1 fruit fly cellular context compared by ENCODE assay signal in the genomic region with DNA sequence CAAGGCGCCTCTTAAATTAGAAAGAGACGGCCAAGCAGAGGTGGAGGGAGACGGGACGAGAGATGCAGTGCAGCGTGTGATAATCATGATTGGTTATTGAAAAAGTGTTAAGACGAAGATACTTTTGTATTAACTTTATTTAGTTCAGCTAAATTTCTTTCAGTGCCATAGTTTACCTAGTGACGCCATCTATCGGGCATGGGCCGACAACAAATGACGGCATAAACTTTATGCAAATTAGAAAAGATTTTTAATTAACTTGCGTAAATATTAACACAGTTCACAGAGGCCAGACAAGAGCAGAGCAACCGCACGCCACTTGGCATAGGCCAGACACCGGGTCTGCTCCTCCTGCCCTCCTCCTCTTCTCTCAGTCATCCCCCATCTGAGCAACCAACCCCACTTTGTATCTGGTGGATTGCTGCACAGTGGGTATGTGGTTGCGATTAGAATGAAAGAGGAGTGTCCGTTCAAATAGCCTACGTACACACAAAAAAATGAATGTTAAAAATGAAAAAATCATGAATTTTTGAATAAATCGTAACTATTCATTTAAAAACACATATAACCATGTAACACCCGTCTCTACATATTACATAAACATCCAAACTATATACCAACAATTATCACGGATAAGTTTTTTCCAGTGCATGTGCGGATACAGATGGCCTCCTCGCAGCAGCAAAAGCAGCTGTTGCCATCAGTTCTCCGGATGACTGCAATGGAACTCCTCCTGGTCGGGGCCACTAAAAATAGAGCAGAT.
TF ChIP-seq lines count a peak whose summit lies in the region.

No protein-coding gene starts in this region.

TF ChIP-seq in whole organism, embryonic, 481 proteins besides CTCF, POLR2A, EP300 and RAD21 (continued from another document):
- TF ChIP-seq ro (GFP tag; IDR thresholded peaks at IDR 0.05; lab: Robert Waterston, UW) (peak; percentile 46; the same call in 1 of the 2 replicates), exex (tag; optimal IDR thresholded peaks at IDR 0.05; lab: Kevin White, UChicago) (peak; percentile 20), Hr51 (GFP tag; optimal IDR thresholded peaks at IDR 0.05; lab: Kevin White, UChicago) (peak; percentile 64 to 87), jumu (GFP tag; optimal IDR thresholded peaks at IDR 0.05; lab: Kevin White, UChicago) (peak; percentile 73), Med (GFP tag; lab: Kevin White, UChicago) (peak; percentile 93), Rfx (GFP tag; IDR thresholded peaks at IDR 0.05; lab: Robert Waterston, UW) (peak; percentile 74), eve (GFP tag; optimal IDR thresholded peaks at IDR 0.05; lab: Kevin White, UChicago) (peak in 1 of 2 experiments; percentile 93), CG8765 (GFP tag; IDR thresholded peaks at IDR 0.05; lab: Robert Waterston, UW) (peak; percentile 36; the same call in 1 of the 2 replicates), croc (GFP tag; conservative IDR thresholded peaks at IDR 0.05; lab: Robert Waterston, UW) (peak; percentile 83), CG5953 (GFP tag; IDR thresholded peaks at IDR 0.05; lab: Robert Waterston, UW) (peak; percentile 73; the same call in 1 of the 2 replicates), NfI (GFP tag; optimal IDR thresholded peaks at IDR 0.05; lab: Kevin White, UChicago) (peak; percentile 67), gt (GFP tag; IDR thresholded peaks at IDR 0.05; lab: Robert Waterston, UW) (0 out of 2 replicates have a peak, but pooled peaks have one; percentile 17), gcm2 (GFP tag; optimal IDR thresholded peaks at IDR 0.05; lab: Kevin White, UChicago) (no peak), CG18619 (GFP tag; optimal IDR thresholded peaks at IDR 0.05; lab: Kevin White, UChicago) (peak; percentile 70), CG9437 (GFP tag; optimal IDR thresholded peaks at IDR 0.05; lab: Kevin White, UChicago) (peak; percentile 71), CG31441 (GFP tag; IDR thresholded peaks at IDR 0.05; lab: Robert Waterston, UW) (no peak; the same call in none of the 2 replicates), B-H1 (GFP tag; IDR thresholded peaks at IDR 0.05; lab: Robert Waterston, UW) (peak; percentile 65), CG4820 (GFP tag; optimal IDR thresholded peaks at IDR 0.05; lab: Kevin White, UChicago) (peak; percentile 75), aop (GFP tag; IDR thresholded peaks at IDR 0.05; lab: Robert Waterston, UW) (no peak), abd-A (tag; optimal IDR thresholded peaks at IDR 0.05; lab: Kevin White, UChicago) (peak; percentile 77), row (GFP tag; IDR thresholded peaks at IDR 0.05; lab: Robert Waterston, UW) (peak; percentile 86), sug (tag; optimal IDR thresholded peaks at IDR 0.05; lab: Kevin White, UChicago) (no peak), CG13624 (GFP tag; optimal IDR thresholded peaks at IDR 0.05; lab: Kevin White, UChicago) (peak; percentile 77), usp (GFP tag; optimal IDR thresholded peaks at IDR 0.05; lab: Kevin White, UChicago) (no peak), slp2 (GFP tag; optimal IDR thresholded peaks at IDR 0.05; lab: Kevin White, UChicago) (peak; percentile 69)
